Fruit fly (Drosophila melanogaster): Measurements from ENCODE around the gene CG6813.

Gene CG6813

DNA sequence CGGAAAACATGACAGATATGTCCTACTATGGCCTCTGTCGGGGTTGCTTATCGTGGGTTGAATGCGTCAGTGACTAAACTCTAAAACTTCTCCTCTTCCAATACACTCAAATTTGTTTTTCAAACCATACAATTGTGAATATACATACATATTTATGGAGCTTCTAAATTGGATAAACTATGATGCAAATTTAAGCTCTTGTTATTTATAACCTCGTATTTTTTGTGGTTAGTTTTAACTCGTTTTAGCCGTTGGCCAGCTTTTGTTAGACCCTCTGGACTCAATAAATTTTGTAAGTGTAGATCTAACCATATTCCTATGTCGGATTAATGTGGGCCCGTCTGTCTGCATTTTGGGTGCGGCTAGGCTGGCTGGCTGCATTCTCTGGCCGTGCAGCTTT lies 9.1 kb downstream of the CG6813 start (continued):
- TF ChIP-seq Dp (GFP tag; optimal IDR thresholded peaks at IDR 0.05) (no peak), CG4360 (GFP tag; IDR thresholded peaks at IDR 0.05) (no peak), peb (GFP tag; IDR thresholded peaks at IDR 0.05) (no peak), lab (GFP tag; optimal IDR thresholded peaks at IDR 0.05) (no peak), onecut (GFP tag; IDR thresholded peaks at IDR 0.05) (0 out of 2 replicates have a peak, but pooled peaks have one; percentile 8), dati (GFP tag; IDR thresholded peaks at IDR 0.05) (no peak), ab (GFP tag; optimal IDR thresholded peaks at IDR 0.05) (no peak), Oaz (GFP tag; IDR thresholded peaks at IDR 0.05) (no peak), trh (GFP tag; optimal IDR thresholded peaks at IDR 0.05) (no peak), H2.0 (GFP tag; IDR thresholded peaks at IDR 0.05) (0 out of 2 replicates have a peak, but pooled peaks have one; percentile 10), fru (optimal IDR thresholded peaks at IDR 0.05) (no peak), CG7372 (GFP tag; IDR thresholded peaks at IDR 0.05) (no peak), chm (GFP tag; IDR thresholded peaks at IDR 0.05) (peak; percentile 13; the same call in 1 of the 2 replicates), Myb (GFP tag; optimal IDR thresholded peaks at IDR 0.05) (no peak), D19A (tag; optimal IDR thresholded peaks at IDR 0.05) (peak; percentile 55), CG7271 (tag; optimal IDR thresholded peaks at IDR 0.05) (no peak), Hand (GFP tag; optimal IDR thresholded peaks at IDR 0.05) (no peak), Eip74EF (GFP tag; optimal IDR thresholded peaks at IDR 0.05) (peak in 1 of 2 experiments; percentile 8), gem (tag; optimal IDR thresholded peaks at IDR 0.05) (peak; percentile 75), Camta (GFP tag; optimal IDR thresholded peaks at IDR 0.05) (peak; percentile 5), CG13775 (GFP tag; optimal IDR thresholded peaks at IDR 0.05) (no peak), Lhr (GFP tag; optimal IDR thresholded peaks at IDR 0.05) (no peak), CG11695 (GFP tag; IDR thresholded peaks at IDR 0.05) (no peak), Rx (GFP tag; IDR thresholded peaks at IDR 0.05) (no peak), CG30431 (GFP tag; optimal IDR thresholded peaks at IDR 0.05) (no peak), CG18619 (GFP tag; optimal IDR thresholded peaks at IDR 0.05) (no peak), CG13287 (GFP tag; IDR thresholded peaks at IDR 0.05; ENCODE audit: partially characterized antibody) (no peak), klu (GFP tag; IDR thresholded peaks at IDR 0.05) (no peak), CG32532 (GFP tag; IDR thresholded peaks at IDR 0.05) (no peak), Drgx (GFP tag; IDR thresholded peaks at IDR 0.05) (peak; percentile 44; the same call in 1 of the 2 replicates), hb (GFP tag; IDR thresholded peaks at IDR 0.05; ENCODE audit: partially characterized antibody) (no peak), Bgb (GFP tag; IDR thresholded peaks at IDR 0.05; ENCODE audit: partially characterized antibody) (no peak), caup (GFP tag; optimal IDR thresholded peaks at IDR 0.05; ENCODE audit: severe bottlenecking) (no peak), gcm2 (GFP tag; optimal IDR thresholded peaks at IDR 0.05) (no peak), CG3065 (GFP tag; optimal IDR thresholded peaks at IDR 0.05) (no peak), CG12236 (GFP tag; optimal IDR thresholded peaks at IDR 0.05) (peak; percentile 29), run (tag; optimal IDR thresholded peaks at IDR 0.05) (no peak), CG6689 (GFP tag; IDR thresholded peaks at IDR 0.05) (peak; percentile 39; the same call in 1 of the 2 replicates), tx (GFP tag; optimal IDR thresholded peaks at IDR 0.05) (no peak), Meics (GFP tag; optimal IDR thresholded peaks at IDR 0.05) (no peak), CG10654 (GFP tag; optimal IDR thresholded peaks at IDR 0.05) (no peak), YL-1 (GFP tag; optimal IDR thresholded peaks at IDR 0.05) (no peak), CG9215 (GFP tag; IDR thresholded peaks at IDR 0.05) (no peak), HmgZ (tag; optimal IDR thresholded peaks at IDR 0.05) (no peak), CG16863 (GFP tag; optimal IDR thresholded peaks at IDR 0.05) (peak; percentile 37), HLH4C (GFP tag; IDR thresholded peaks at IDR 0.05; ENCODE audit: partially characterized antibody) (no peak), CG11247 (GFP tag; IDR thresholded peaks at IDR 0.05) (no peak), CG14860 (GFP tag; IDR thresholded peaks at IDR 0.05; ENCODE audit: partially characterized antibody) (no peak), CG3726 (GFP tag; IDR thresholded peaks at IDR 0.05) (no peak), lbe (GFP tag; optimal IDR thresholded peaks at IDR 0.05) (no peak), CG9817 (tag; optimal IDR thresholded peaks at IDR 0.05) (no peak), lilli (GFP tag; optimal IDR thresholded peaks at IDR 0.05) (peak; percentile 25)

Data from whole organism, embryonic.